Fruit fly (Drosophila melanogaster): ENCODE measurements around the gene CG1750.

Gene CG1750

dm6 chr3R:31247281-31247995 lies 7.3 kb downstream of the CG1750 start (continued):
- peak; percentile 51 for TF ChIP-seq ewg (GFP tag; optimal IDR thresholded peaks at IDR 0.05)
- peak; percentile 46 for TF ChIP-seq caup (GFP tag; optimal IDR thresholded peaks at IDR 0.05; ENCODE audit: severe bottlenecking)
- peak; percentile 83 for TF ChIP-seq Mrtf (GFP tag; IDR thresholded peaks at IDR 0.05)
- peak; percentile 82 for TF ChIP-seq CG34422 (GFP tag; IDR thresholded peaks at IDR 0.05)
- peak; percentile 75 for TF ChIP-seq tin (GFP tag; optimal IDR thresholded peaks at IDR 0.05)
- TF ChIP-seq Atf-2 (GFP tag; optimal IDR thresholded peaks at IDR 0.05) = peak; percentile 14
- TF ChIP-seq CG10209 (GFP tag; optimal IDR thresholded peaks at IDR 0.05) = peak; percentile 65
- TF ChIP-seq Hr78 (GFP tag; optimal IDR thresholded peaks at IDR 0.05) = peak in 1 of 2 experiments; percentile 42
- TF ChIP-seq MESR4 (GFP tag; optimal IDR thresholded peaks at IDR 0.05) = no peak
- peak; percentile 17 for TF ChIP-seq tx (GFP tag; optimal IDR thresholded peaks at IDR 0.05)
- TF ChIP-seq gce (GFP tag; IDR thresholded peaks at IDR 0.05) = peak; percentile 72; the same call in 2 of the 3 replicates
- TF ChIP-seq CG2199 (GFP tag; IDR thresholded peaks at IDR 0.05) = peak; percentile 72; the same call in 2 of the 3 replicates
- peak; percentile 82 for TF ChIP-seq gem (tag; optimal IDR thresholded peaks at IDR 0.05)
- TF ChIP-seq stc (GFP tag; IDR thresholded peaks at IDR 0.05) = peak; percentile 82
- no peak; the same call in 1 of the 2 replicates for TF ChIP-seq CG4404 (GFP tag; IDR thresholded peaks at IDR 0.05)
- TF ChIP-seq psq (GFP tag; optimal IDR thresholded peaks at IDR 0.05) = peak; percentile 32
- 0 out of 2 replicates have a peak, but pooled peaks have one; percentile 22 for TF ChIP-seq rib (GFP tag; IDR thresholded peaks at IDR 0.05)
- TF ChIP-seq CG8359 (GFP tag; optimal IDR thresholded peaks at IDR 0.05; ENCODE audit: borderline replicate concordance) = peak; percentile 44
- TF ChIP-seq CG16863 (GFP tag; optimal IDR thresholded peaks at IDR 0.05) = peak; percentile 70
- peak; percentile 76 for TF ChIP-seq zfh1 (GFP tag; IDR thresholded peaks at IDR 0.05)
- no peak for TF ChIP-seq vfl (GFP tag; optimal IDR thresholded peaks at IDR 0.05)
- TF ChIP-seq salm (tag; optimal IDR thresholded peaks at IDR 0.05) = peak; percentile 61
- no peak for TF ChIP-seq HLH54F (GFP tag; optimal IDR thresholded peaks at IDR 0.05)
- TF ChIP-seq CG4707 (GFP tag; optimal IDR thresholded peaks at IDR 0.05) = peak; percentile 45
- no peak for TF ChIP-seq CG17612 (GFP tag; IDR thresholded peaks at IDR 0.05)
- TF ChIP-seq BtbVII (GFP tag; optimal IDR thresholded peaks at IDR 0.05) = peak; percentile 9
- peak; percentile 76 for TF ChIP-seq ttk (GFP tag; IDR thresholded peaks at IDR 0.05)
- no peak for TF ChIP-seq CG15073 (GFP tag; optimal IDR thresholded peaks at IDR 0.05)
- peak; percentile 66 for TF ChIP-seq chm (GFP tag; IDR thresholded peaks at IDR 0.05)
- no peak for TF ChIP-seq CG10565 (GFP tag; optimal IDR thresholded peaks at IDR 0.05)
- peak; percentile 51; the same call in 2 of the 4 replicates for TF ChIP-seq Gug (GFP tag; IDR thresholded peaks at IDR 0.05)
- TF ChIP-seq gro (GFP tag; optimal IDR thresholded peaks at IDR 0.05) = no peak
- no peak for TF ChIP-seq CG7271 (tag; optimal IDR thresholded peaks at IDR 0.05)
- TF ChIP-seq Dip3 (GFP tag; optimal IDR thresholded peaks at IDR 0.05) = peak; percentile 14
- TF ChIP-seq slbo (GFP tag; IDR thresholded peaks at IDR 0.05) = peak; percentile 47
- TF ChIP-seq Xrp1 (GFP tag; IDR thresholded peaks at IDR 0.05) = peak; percentile 78; the same call in 1 of the 2 replicates
- TF ChIP-seq CG12769 (tag; optimal IDR thresholded peaks at IDR 0.05) = no peak
- no peak for TF ChIP-seq CG15696 (tag; optimal IDR thresholded peaks at IDR 0.05)
- peak; percentile 59 for TF ChIP-seq pb (GFP tag; optimal IDR thresholded peaks at IDR 0.05)
- TF ChIP-seq gfzf (GFP tag; optimal IDR thresholded peaks at IDR 0.05) = no peak
- peak; percentile 33 for TF ChIP-seq maf-S (GFP tag; optimal IDR thresholded peaks at IDR 0.05)
- TF ChIP-seq NfI (GFP tag; optimal IDR thresholded peaks at IDR 0.05) = peak; percentile 46
- TF ChIP-seq HLHmδ (GFP tag; optimal IDR thresholded peaks at IDR 0.05) = no peak
- TF ChIP-seq pho (GFP tag; optimal IDR thresholded peaks at IDR 0.05) = no peak
- TF ChIP-seq CG14050 (GFP tag; IDR thresholded peaks at IDR 0.05) = peak; percentile 70; the same call in 2 of the 3 replicates
- peak; percentile 52 for TF ChIP-seq twi (tag; optimal IDR thresholded peaks at IDR 0.05)
- TF ChIP-seq CG18619 (GFP tag; optimal IDR thresholded peaks at IDR 0.05) = peak; percentile 2
- TF ChIP-seq CG7963 (GFP tag; IDR thresholded peaks at IDR 0.05; ENCODE audit: partially characterized antibody) = no peak
- peak; percentile 57 for TF ChIP-seq CG1602 (GFP tag; optimal IDR thresholded peaks at IDR 0.05)

Measured in whole organism, embryonic.